Worm (Caenorhabditis elegans) whole organism, dauer: ENCODE data around the gene dsl-4.

Experiments
- unc-62 ChIP-seq: sonication (generic microtip); optimal IDR thresholded peaks from 2 replicates; lab custom pipeline; 2017; ENCODE audit warnings: missing biosample characterization, missing genetic modification reagents, missing genetic modification characterization

The dsl-4 gene

DNA sequence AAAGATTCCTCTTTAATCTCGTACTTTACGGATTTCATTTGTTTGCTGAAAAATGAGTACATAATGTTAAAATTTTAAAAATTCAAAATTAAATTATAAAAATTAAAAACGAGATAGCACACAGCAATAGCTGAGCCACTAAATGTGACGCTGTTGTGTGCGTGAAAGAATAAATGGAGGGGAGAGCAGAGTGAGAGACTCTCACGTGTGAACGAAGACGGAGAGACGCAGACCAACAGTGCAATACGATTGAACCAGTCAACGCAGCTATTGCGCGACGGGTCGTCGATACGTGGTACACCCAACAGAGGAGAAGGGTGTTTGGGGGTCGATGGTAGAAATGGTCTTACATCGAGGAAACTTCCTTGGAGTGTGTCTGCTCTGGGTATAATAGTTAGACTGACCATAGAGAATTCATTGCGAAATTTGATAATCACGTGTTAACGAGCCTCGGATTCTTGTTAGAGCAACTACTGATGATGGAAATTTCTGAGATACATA is 8.5 kb downstream of the dsl-4 start, which contains the start of gene F16B12.4:
Gene F16B12.4 (minus strand): TSS at position 51 of the 501 bp plus-strand sequence.
- no peak for TF ChIP-seq unc-62 (GFP tag; lab: Kevin White, UChicago)

DNA sequence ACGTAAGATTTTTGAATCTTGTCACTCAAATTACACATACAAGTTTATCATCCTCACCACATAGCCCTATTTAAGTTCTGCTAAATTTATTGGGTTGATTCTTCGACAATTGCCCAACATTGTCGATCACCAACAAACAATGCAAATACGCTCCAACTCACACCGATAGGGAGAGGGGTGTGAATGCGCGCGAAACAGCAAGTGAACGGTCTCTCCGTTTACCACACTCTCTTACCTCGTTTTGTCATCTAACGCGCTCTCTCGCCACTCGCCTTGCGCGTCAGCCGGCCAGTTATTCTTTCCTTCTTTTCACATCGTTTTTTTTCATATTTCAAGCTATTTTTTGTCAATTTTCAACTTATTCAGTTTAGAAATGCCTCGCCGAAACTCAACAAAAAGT is 11.8 kb downstream of the dsl-4 start, which contains the start of gene F16B12.6:
Gene F16B12.6 (plus strand): TSS at position 331 of the 400 bp plus-strand sequence.
- TF ChIP-seq unc-62 (GFP tag; lab: Kevin White, UChicago): no peak

DNA sequence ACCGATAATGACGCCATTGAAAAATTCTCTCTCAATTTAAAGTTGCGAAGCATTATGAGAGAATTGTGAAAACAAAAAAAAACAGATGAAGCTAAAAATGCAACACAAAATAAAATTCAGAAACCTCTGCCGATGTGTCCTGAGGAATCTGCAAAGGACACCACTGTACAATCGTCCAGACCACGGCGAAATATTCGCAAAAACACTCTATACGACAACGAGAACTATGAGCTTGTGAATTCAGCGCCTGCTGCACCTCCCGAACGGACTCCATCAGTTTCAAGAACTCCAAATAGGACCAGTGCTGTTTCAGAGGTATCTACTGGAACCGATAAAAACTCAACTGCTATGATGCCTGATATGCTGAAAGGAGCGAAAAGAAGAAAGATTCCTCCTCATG is 12.3 kb downstream of the dsl-4 start:
- TF ChIP-seq unc-62 (GFP tag; lab: Kevin White, UChicago): no peak

DNA sequence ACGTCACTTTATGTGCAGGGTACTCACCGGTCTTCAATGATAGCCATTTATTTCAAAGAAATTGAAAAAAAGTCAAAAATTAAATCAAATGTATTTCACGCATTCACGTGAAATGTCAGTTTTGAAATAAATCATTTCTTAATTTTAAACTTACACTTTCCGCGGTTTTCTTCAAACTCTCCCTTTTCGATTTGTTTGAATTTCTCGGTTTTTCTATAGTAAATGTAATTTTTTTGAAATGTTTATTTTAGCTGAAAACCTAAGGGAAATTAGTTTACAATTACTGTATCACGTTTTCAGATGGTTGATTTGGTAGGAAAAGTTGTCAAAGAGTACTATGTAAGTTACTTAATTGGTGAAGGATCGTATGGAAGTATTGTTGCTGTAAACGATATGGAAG is 18.1 kb downstream of the dsl-4 start, which contains the start of gene F16B12.7:
Gene F16B12.7 (plus strand): TSS at position 301 of the 400 bp plus-strand sequence.
- TF ChIP-seq unc-62 (GFP tag; lab: Kevin White, UChicago): no peak

DNA sequence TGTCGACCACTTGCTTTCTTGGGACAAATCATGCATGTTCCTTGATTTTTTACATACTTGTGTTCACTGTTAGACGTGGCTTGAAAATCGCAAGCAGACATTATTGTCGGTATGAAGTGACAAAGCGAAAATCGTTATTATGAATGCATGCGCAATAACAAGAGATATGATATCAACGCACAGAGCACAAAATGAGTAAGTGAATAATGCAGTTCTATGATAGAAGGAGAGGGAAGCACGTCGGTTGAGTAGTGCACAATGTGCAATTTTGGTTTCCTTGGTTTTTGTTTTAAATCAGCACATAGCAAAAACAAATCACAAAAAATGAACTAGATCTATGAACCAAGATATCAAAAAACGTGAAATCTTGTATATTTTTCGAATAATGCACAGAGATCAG is 23.2 kb downstream of the dsl-4 start, which contains the start of gene nhr-281:
Gene nhr-281 (minus strand): TSS at position 101 of the 400 bp plus-strand sequence.
- TF ChIP-seq unc-62 (GFP tag; lab: Kevin White, UChicago): no peak

DNA sequence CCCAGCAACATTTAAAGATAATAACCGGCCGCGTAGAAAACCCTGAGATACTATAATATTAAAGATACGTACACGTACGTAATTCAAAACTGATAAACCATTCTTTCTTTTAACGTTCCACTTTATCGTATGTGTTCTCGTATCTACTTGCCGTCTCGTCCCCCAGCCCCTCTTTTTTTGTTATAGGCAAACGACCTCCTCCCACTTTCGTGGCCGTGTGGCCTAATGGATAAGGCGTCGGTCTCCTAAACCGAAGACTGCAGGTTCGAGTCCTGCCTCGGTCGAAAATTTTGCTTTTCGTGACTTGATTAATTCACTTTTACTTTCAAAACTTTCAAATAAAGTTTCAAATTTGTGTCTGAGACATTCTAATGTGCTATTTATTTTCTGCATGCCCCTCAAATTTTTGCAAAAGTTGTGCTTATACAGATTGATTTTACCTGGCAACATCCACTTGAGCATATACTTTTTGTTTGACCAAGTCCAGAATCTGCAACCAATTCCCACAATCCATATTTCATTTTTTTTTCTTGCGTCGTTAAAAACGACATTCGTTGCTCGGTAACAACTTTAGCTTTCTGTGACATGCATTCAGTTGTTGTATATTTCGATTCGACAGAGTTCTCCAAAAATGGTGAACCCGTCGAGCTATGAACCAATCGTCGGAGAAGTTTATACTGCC is 25.4 kb downstream of the dsl-4 start, which contains the start of gene F28H6.7:
Gene F28H6.7 (plus strand): TSS at position 632 of the 682 bp plus-strand sequence.
- TF ChIP-seq unc-62 (GFP tag; lab: Kevin White, UChicago): no peak

DNA sequence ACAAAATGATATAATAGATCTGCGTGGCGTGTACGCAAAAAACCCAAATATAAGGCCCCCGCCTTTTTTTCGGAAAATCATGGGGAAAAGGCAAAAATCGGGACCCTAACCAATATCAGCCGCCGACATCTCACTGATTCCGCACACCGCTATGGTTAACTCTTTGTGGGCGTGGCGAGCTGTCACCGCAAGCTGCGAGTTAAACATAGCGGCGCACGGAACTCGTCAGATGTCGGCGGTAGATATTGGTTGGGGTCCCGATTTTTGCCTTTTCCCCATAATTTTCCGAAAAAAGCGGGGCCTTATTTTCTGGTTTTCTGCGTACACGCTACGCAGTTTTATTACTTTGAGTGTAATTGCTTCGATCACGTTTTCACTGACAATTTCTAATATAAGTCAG is 28.6 kb downstream of the dsl-4 start:
- no peak for TF ChIP-seq unc-62 (GFP tag; lab: Kevin White, UChicago)

DNA sequence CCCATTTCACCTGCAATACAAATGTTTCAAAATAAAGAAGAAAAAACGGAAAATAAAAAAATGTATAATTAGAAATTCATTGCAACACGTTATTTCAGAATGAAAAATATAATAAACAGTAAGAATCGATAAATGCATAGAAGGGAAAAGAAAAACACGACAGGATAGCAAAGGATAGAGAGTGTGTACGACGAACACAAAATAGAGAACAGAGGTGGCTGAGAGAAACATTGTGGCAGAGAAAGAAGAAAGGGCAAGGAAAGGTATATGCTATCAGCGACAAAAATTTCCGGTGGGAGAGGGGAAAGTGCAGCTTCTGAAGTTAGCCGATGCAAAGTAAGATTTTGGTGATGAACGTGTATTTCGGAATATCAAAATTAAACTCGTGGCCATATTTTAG is 35.7 kb downstream of the dsl-4 start, which contains the start of gene F28H6.6:
Gene F28H6.6 (minus strand): TSS at position 10 of the 400 bp plus-strand sequence.
- TF ChIP-seq unc-62 (GFP tag; lab: Kevin White, UChicago): no peak

DNA sequence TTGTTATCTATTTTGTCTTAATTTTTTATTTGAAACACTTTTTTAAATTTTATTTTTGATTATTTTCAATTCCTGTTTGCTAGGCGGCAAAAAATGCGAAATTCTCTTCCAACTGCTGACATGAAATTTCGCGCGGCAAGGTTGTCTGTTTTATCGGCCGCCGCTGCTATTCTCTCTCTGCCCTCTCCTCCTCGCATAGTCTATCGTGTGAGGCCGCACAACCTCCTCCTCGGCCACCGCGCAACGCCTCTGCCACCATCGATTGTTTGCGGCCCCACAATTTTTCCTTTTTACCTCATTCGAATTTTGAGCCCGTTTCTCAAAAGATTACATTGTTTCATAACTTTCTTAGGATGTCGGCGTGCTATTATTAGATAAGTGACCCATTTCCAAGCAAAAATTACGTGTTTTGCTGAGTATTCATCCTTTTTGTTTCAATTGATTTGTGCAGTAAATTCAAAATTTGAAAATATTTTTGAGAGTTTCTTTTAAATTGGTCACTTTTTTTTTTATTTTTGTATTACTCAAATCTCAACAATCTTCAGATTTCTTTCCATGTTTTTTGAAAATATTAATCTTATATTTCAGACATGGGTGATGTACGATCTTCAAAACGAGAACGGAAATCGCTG is 37.2 kb downstream of the dsl-4 start, which contains the start of gene F28H6.4:
Gene F28H6.4 (plus strand): TSS at position 582 of the 632 bp plus-strand sequence.
- no peak for TF ChIP-seq unc-62 (GFP tag; lab: Kevin White, UChicago)

DNA sequence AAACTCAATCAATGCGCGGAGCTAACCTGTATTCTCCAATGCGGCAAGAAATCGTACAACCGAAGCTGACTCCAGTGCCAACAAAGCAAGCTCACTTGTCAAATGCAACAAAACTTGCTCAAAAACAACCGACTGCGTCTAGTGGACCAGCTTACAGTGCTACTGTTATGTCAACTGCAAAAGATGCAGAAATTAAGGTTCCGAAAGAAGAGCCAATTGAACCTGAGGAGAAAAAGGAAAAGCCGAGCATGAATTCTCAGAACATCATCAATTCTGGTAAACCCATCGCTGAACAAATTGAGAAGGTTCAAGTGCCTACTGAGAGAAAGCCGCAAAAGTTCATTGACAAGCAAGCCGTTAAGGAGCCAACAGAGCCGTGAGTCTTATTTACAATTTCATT is 41.3 kb downstream of the dsl-4 start:
- no peak for TF ChIP-seq unc-62 (GFP tag; lab: Kevin White, UChicago)

DNA sequence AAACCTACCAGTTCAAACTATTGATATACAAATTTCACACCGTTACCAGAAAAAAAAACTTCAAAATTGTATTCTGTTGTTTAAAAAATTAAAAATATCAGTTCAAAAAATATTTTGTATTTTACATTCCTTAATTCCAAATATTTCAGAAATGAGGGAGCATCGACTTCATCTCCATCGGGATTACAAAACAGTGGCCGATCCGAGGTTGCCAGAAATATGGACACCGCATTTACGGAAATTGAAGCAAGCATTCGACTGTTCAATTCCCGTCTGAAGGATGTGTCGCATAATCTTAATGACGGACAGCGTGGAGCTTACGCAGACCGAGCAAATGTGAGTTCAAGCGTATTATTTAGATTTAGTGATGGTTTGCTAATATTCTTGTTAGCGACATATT is 42.5 kb downstream of the dsl-4 start:
- no peak for TF ChIP-seq unc-62 (GFP tag; lab: Kevin White, UChicago)

DNA sequence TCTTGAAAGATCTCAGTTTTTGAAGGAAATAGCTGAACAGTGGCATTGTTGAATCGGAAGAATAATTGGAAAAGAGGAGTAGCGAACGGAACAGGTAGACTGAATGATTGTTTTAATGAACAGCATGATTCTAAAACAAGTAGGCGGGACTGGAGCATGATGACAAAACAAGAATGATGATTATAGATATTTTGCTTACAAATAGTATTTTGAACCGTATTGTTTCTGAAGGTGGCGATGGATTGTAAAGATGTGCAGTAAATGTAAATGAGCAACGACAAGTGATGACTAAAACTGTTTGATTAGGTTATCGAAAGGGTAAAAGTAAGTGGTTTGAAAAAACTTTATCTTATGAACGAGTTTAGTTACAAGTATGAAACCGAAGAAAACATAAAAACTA is 44.1 kb downstream of the dsl-4 start, which contains the start of gene F28H6.8:
Gene F28H6.8 (minus strand): TSS at position 101 of the 400 bp plus-strand sequence.
- TF ChIP-seq unc-62 (GFP tag; lab: Kevin White, UChicago): no peak

DNA sequence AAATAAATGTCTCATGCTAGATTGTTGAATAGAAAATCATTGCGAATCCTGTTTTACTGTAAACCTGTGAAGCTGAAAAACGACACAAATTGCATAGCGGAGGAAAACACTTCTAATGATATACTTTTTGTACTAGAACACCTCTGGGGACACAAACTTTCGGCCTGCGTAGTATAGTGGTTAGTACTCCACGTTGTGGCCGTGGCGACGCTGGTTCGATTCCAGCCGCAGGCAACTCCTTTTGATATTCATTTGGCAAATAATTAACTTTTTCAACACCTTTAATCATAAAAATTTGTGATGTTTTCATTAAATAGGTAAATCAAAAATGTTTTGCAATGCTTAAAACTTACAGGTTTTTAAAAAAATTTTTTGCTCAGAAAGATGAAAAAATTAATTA is 44.7 kb downstream of the dsl-4 start:
- TF ChIP-seq unc-62 (GFP tag; lab: Kevin White, UChicago): no peak

DNA sequence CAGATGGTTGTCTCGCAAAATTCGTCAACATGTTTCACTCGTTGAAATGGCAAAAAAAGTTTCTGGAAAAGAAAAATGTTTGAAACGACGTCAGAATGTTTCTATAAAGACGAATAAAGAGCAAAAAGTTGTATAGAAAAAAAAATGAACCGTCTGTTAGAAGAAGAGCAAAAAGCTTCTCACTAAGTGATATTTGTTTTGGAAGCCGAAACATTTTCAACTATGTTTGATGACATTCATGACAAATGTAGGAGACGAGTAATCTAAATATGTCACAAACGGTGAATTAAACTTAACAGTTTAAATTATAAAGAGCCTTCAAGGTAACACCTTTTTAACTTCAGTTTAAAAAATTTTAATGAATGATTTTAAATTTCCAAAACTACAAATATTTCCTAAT is 49.9 kb downstream of the dsl-4 start, which contains the start of gene nkat-1:
Gene nkat-1 (minus strand): TSS at position 101 of the 400 bp plus-strand sequence.
- TF ChIP-seq unc-62 (GFP tag; lab: Kevin White, UChicago): no peak

DNA sequence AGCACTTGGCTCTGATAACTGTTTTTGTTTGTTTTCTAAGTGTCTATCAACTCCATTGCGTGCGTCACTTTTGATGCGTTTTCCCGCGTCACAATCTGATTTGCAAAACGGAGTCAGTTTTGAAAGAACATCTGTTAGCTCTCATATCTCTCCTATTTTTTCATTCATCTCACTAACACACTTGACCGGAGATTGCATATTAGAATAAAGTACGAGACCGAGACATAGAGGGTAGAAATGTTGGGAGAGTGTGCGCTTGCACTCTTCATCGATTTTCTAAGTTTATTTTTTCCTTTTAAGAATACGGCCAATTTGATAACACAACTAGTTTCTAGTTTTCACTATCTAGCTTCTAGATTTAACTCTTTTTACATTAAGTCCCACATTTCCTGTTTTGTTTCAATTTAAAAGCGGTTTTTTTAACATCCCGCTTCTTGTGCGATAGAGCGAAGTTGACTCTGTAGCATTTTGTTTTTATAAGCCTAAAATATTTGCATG is 51.2 kb downstream of the dsl-4 start:
- TF ChIP-seq unc-62 (GFP tag; lab: Kevin White, UChicago): no peak
